Worm (Caenorhabditis elegans): ENCODE data around the gene Y6D1A.2.

- TF ChIP-seq che-1 (tag; optimal IDR thresholded peaks at IDR 0.05): no peak
- TF ChIP-seq unc-86 (tag; optimal IDR thresholded peaks at IDR 0.05): no peak
- no peak for TF ChIP-seq pha-2 (tag; optimal IDR thresholded peaks at IDR 0.05)
- no peak for TF ChIP-seq sox-2 (GFP tag; IDR thresholded peaks at IDR 0.05)
- no peak for TF ChIP-seq nhr-11 (tag; optimal IDR thresholded peaks at IDR 0.05)
Measured at ce11 chrII:11797194-11797593, 22.5 kb downstream of the Y6D1A.2 start.

All from whole organism, late embryonic.